Worm (Caenorhabditis elegans) whole organism, early embryonic: ENCODE results near the gene Y54G2A.76.

Source experiments
- B0310.2 ChIP-seq: sonication (generic microtip); optimal IDR thresholded peaks from 2 replicates; lab custom pipeline; 2016; ENCODE audit warnings: mild to moderate bottlenecking, missing genetic modification characterization, missing compliant biosample characterization
- F13C5.2 ChIP-seq: sonication (generic microtip); optimal IDR thresholded peaks from 2 replicates; lab custom pipeline; 2017; ENCODE audit warnings: mild to moderate bottlenecking, missing genetic modification characterization, inconsistent platforms, missing compliant biosample characterization
- aly-1 ChIP-seq: sonication (generic microtip); optimal IDR thresholded peaks from 2 replicates; lab custom pipeline; 2016; ENCODE audit warnings: missing genetic modification characterization, missing compliant biosample characterization
- ama-1 ChIP-seq: fragments of 150-350 bp; optimal IDR thresholded peaks from 2 replicates; lab custom pipeline; 2014
- ceh-13 ChIP-seq: fragments of 200-800 bp; sonication (Bioruptor generic); optimal IDR thresholded peaks from 2 replicates; lab custom pipeline; 2018; ENCODE audit warnings: mild to moderate bottlenecking, missing genetic modification characterization, missing compliant biosample characterization
- ceh-36 ChIP-seq: sonication (generic microtip); optimal IDR thresholded peaks from 2 replicates; lab custom pipeline; 2016; ENCODE audit warnings: missing genetic modification characterization, inconsistent platforms, missing compliant biosample characterization
- ets-7 ChIP-seq: sonication (generic microtip); optimal IDR thresholded peaks from 2 replicates; lab custom pipeline; 2016; ENCODE audit warnings: missing genotype, missing genetic modification characterization, missing compliant biosample characterization
- flt-1 ChIP-seq: fragments of 200-800 bp; sonication (Bioruptor generic); IDR thresholded peaks from 2 replicates; pipeline ENCODE4 v1.3.6; 2022; ENCODE audit warnings: missing genetic modification characterization, missing compliant biosample characterization
- hmbx-1 ChIP-seq: sonication (generic microtip); optimal IDR thresholded peaks from 2 replicates; lab custom pipeline; 2016; ENCODE audit warnings: mild to moderate bottlenecking, missing genetic modification characterization, missing compliant biosample characterization
- hmg-4 ChIP-seq: fragments of 200-800 bp; sonication (Bioruptor generic); optimal IDR thresholded peaks from 2 replicates; lab custom pipeline; 2018; ENCODE audit warnings: mild to moderate bottlenecking, missing genetic modification characterization, missing compliant biosample characterization
- hnd-1 ChIP-seq: sonication (generic microtip); optimal IDR thresholded peaks from 2 replicates; lab custom pipeline; 2016; ENCODE audit warnings: missing genetic modification characterization, missing compliant biosample characterization
- pes-1 ChIP-seq: fragments of 200-800 bp; sonication (Bioruptor generic); IDR thresholded peaks from 2 replicates; pipeline ENCODE4 v1.3.6; 2022; ENCODE audit warnings: missing genetic modification reagents, missing genetic modification characterization, missing compliant biosample characterization
- scrt-1 ChIP-seq: fragments of 200-800 bp; sonication (Bioruptor generic); IDR thresholded peaks from 2 replicates; pipeline ENCODE4 v1.3.6; 2022; ENCODE audit warnings: missing genetic modification characterization, missing compliant biosample characterization
- sea-1 ChIP-seq: fragments of 200-800 bp; sonication (Bioruptor generic); conservative IDR thresholded peaks from 2 replicates; pipeline ENCODE4 v1.3.6; 2022; ENCODE audit warnings: missing genetic modification characterization, missing compliant biosample characterization
- tbx-11 ChIP-seq: fragments of 200-800 bp; sonication (Bioruptor generic); IDR thresholded peaks from 2 replicates; pipeline ENCODE4 v1.3.6; 2022; ENCODE audit warnings: missing genetic modification characterization, missing compliant biosample characterization
- tbx-37 ChIP-seq: fragments of 200-800 bp; sonication (Bioruptor generic); conservative IDR thresholded peaks from 2 replicates; pipeline ENCODE4 v1.3.6; 2022; ENCODE audit warnings: missing genetic modification reagents, missing genetic modification characterization, missing compliant biosample characterization
- tra-4 ChIP-seq: sonication (generic microtip); optimal IDR thresholded peaks from 2 replicates; lab custom pipeline; 2017; ENCODE audit warnings: missing genetic modification characterization, missing compliant biosample characterization

The Y54G2A.76 gene

DNA sequence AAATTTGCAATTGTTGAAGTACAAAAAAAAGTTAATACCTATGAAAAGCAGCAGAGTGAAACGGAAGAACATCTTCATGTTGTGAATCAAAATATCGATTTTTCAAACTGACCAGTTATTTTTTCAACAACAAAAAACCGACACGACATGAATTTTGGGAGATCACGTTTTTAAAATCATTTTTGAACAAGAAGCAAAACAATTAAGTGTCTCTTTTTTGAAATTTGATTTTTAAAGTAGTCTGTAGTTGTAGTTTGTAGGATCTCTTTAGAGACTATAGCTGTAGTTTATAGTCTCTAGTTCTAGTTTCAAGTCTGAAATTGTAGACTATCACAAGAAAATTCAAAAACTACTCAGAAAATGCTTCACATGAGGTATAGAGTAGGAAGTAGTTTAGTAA is 34.7 kb downstream of the Y54G2A.76 start, which contains the start of gene Y54G2A.15:
Gene Y54G2A.15 (minus strand): TSS at position 101 of the 400 bp plus-strand sequence.
- no peak for TF ChIP-seq hmg-4
- no peak for TF ChIP-seq scrt-1 (GFP tag; lab: Robert Waterston, UW)
- no peak for TF ChIP-seq pes-1 (GFP tag; lab: Robert Waterston, UW)
- TF ChIP-seq F13C5.2 (tag; lab: Kevin White, UChicago), result no peak
- TF ChIP-seq ama-1 (lab: Kevin White, UChicago), result no peak
- no peak for TF ChIP-seq hmbx-1 (tag; lab: Kevin White, UChicago)
- no peak for TF ChIP-seq aly-1 (tag; lab: Kevin White, UChicago)
- TF ChIP-seq ceh-36 (tag; lab: Kevin White, UChicago), result no peak
- no peak for TF ChIP-seq sea-1 (GFP tag; lab: Robert Waterston, UW)
- TF ChIP-seq hnd-1 (tag; lab: Kevin White, UChicago), result no peak
- TF ChIP-seq tbx-11 (GFP tag; lab: Robert Waterston, UW), result no peak
- no peak for TF ChIP-seq B0310.2
- TF ChIP-seq ceh-13, result no peak
- no peak for TF ChIP-seq tra-4
- no peak for TF ChIP-seq ets-7 (tag; lab: Kevin White, UChicago)

DNA sequence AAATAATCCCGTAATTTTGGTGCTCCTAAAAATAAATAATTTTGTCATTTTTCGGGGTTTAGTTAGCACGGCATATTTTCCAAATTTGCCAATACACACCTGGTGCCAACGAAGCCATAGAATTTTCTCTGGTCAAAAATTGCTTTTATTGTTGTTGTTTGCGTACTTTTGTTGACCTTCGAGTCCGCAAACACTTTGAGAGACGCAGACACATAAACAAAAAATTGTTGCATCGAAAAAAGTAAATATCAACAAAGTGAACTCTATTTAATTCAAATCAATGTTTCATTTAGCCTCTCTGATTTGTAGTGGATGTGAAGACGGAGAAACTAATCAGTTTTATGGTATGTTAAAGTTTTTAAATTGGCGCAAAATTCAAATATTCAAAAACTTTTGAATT is 37.1 kb downstream of the Y54G2A.76 start, which contains the start of gene Y54G2A.40:
Gene Y54G2A.40 (plus strand): TSS at position 213 of the 400 bp plus-strand sequence.
- TF ChIP-seq B0310.2 (no peak), pes-1 (GFP tag; lab: Robert Waterston, UW) (no peak), F13C5.2 (tag; lab: Kevin White, UChicago) (no peak), tra-4 (no peak)

DNA sequence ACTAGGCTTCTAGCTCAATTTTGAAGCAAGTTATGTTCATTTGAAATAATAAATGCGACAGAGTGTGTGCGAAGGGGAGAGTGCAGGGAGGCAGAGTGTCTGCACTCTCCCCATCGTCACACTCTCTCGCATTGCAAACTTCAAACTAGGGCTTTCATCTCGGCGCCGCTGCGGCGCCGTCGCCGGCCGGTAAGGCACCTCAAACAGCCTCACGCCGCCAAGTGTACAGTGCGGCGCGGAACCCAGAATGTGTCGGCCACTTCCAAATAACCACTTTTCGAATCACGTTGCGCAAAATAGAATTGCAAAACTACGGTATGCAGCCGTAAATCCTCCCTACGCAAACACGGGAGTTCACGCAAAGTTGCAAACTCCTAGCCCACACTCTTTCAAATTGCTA is 40.1 kb downstream of the Y54G2A.76 start:
- TF ChIP-seq hmg-4 (no peak), sea-1 (GFP tag; lab: Robert Waterston, UW) (no peak), scrt-1 (GFP tag; lab: Robert Waterston, UW) (no peak), tbx-11 (GFP tag; lab: Robert Waterston, UW) (no peak), B0310.2 (no peak), hnd-1 (tag; lab: Kevin White, UChicago) (no peak), hmbx-1 (tag; lab: Kevin White, UChicago) (no peak), pes-1 (GFP tag; lab: Robert Waterston, UW) (no peak), ets-7 (tag; lab: Kevin White, UChicago) (no peak), aly-1 (tag; lab: Kevin White, UChicago) (no peak), F13C5.2 (tag; lab: Kevin White, UChicago) (no peak), ama-1 (lab: Kevin White, UChicago) (no peak)

DNA sequence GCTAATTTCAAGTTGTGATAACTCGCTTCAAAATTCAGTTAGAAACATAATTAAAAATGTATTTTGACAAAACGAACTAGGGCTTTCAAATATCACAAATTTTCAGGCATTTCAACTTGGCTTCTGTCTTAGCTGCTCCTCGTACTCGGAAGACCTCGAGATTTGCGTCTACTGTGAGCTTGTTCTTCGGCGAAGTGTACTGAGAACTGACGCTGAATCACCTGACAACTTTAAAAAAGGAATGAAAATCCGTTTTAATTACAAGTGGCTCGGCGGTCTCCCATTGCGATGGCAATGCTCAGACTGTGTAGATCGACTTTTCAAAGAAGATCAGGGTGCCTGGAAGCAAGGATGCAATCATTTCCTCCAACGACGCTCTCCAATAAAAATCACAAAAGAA is 41.4 kb downstream of the Y54G2A.76 start, which contains the start of gene clec-85:
Gene clec-85 (plus strand): TSS at position 301 of the 400 bp plus-strand sequence.
- TF ChIP-seq hmg-4, result no peak
- TF ChIP-seq hnd-1 (tag; lab: Kevin White, UChicago), result no peak
- no peak for TF ChIP-seq ets-7 (tag; lab: Kevin White, UChicago)
- no peak for TF ChIP-seq ceh-36 (tag; lab: Kevin White, UChicago)
- TF ChIP-seq flt-1 (GFP tag; lab: Robert Waterston, UW), result no peak
- no peak for TF ChIP-seq pes-1 (GFP tag; lab: Robert Waterston, UW)
- no peak for TF ChIP-seq B0310.2
- no peak for TF ChIP-seq tra-4
- no peak for TF ChIP-seq hmbx-1 (tag; lab: Kevin White, UChicago)
- TF ChIP-seq scrt-1 (GFP tag; lab: Robert Waterston, UW), result no peak
- TF ChIP-seq ceh-13, result no peak
- no peak for TF ChIP-seq aly-1 (tag; lab: Kevin White, UChicago)
- TF ChIP-seq tbx-37 (GFP tag; lab: Robert Waterston, UW), result no peak
- TF ChIP-seq F13C5.2 (tag; lab: Kevin White, UChicago), result no peak
- no peak for TF ChIP-seq ama-1 (lab: Kevin White, UChicago)
- TF ChIP-seq tbx-11 (GFP tag; lab: Robert Waterston, UW), result no peak

ce11 chrIV:2851625-2852024 is 42.4 kb downstream of the Y54G2A.76 start:
- TF ChIP-seq hmbx-1 (tag; lab: Kevin White, UChicago) (no peak), tbx-37 (GFP tag; lab: Robert Waterston, UW) (no peak), tra-4 (no peak), sea-1 (GFP tag; lab: Robert Waterston, UW) (no peak), flt-1 (GFP tag; lab: Robert Waterston, UW) (no peak), ama-1 (lab: Kevin White, UChicago) (no peak), ets-7 (tag; lab: Kevin White, UChicago) (no peak), ceh-36 (tag; lab: Kevin White, UChicago) (no peak), F13C5.2 (tag; lab: Kevin White, UChicago) (no peak), aly-1 (tag; lab: Kevin White, UChicago) (no peak)

- no peak for TF ChIP-seq hmbx-1 (tag; lab: Kevin White, UChicago)
- no peak for TF ChIP-seq scrt-1 (GFP tag; lab: Robert Waterston, UW)
- no peak for TF ChIP-seq pes-1 (GFP tag; lab: Robert Waterston, UW)
- TF ChIP-seq hnd-1 (tag; lab: Kevin White, UChicago), result no peak
- no peak for TF ChIP-seq B0310.2
- TF ChIP-seq ama-1 (lab: Kevin White, UChicago), result no peak
- TF ChIP-seq flt-1 (GFP tag; lab: Robert Waterston, UW), result no peak
- TF ChIP-seq ceh-36 (tag; lab: Kevin White, UChicago), result no peak
- TF ChIP-seq ceh-13, result no peak
- no peak for TF ChIP-seq tbx-37 (GFP tag; lab: Robert Waterston, UW)
Measured at ce11 chrIV:2853164-2853563, 44.0 kb downstream of the Y54G2A.76 start, which contains the start of gene Y54G2A.49. Y54G2A.49 (minus strand) TSS chrIV:2853264.

- TF ChIP-seq tbx-37 (GFP tag; lab: Robert Waterston, UW) (no peak), ets-7 (tag; lab: Kevin White, UChicago) (no peak), flt-1 (GFP tag; lab: Robert Waterston, UW) (no peak), tbx-11 (GFP tag; lab: Robert Waterston, UW) (no peak), sea-1 (GFP tag; lab: Robert Waterston, UW) (no peak), tra-4 (no peak), pes-1 (GFP tag; lab: Robert Waterston, UW) (no peak), F13C5.2 (tag; lab: Kevin White, UChicago) (no peak), ama-1 (lab: Kevin White, UChicago) (no peak), scrt-1 (GFP tag; lab: Robert Waterston, UW) (no peak)
Measured at ce11 chrIV:2854161-2854560, 45.0 kb downstream of the Y54G2A.76 start.
